Worm (Caenorhabditis elegans): ENCODE measurements around the gene C50F4.12.

The C50F4.12 gene

DNA sequence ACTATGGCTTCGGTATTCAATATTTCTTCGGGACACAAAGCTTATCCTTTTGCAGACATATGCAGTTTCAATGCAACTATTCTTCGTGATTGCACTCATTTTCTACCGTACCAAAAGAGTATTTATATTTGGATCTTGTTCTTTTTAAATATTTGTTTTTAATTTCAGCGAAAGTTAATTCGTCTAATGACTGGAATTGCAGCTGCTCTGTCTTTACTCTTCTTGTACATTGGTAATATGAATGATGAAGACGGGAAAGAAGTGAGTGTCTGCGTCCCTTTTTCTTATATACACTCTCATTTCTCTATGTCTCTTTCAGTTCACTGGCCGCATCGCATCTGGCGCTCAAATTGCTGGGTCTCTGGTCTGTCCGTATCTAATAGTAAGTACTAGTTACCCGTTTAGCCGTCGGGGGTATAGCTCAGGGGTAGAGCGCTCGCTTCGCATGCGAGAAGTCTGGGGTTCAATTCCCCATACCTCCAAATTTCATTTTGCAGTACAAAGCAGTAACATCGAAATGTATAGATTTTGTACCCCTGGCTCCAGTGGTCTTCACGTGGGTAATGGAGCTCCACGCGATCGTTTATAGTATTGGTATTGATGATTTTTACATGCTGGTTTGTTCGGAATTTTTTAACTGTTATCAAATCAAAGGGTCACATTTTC, 36.3 kb downstream of the C50F4.12 start:
- TF ChIP-seq ztf-6 (GFP tag; IDR thresholded peaks at IDR 0.05) (no peak), F57A8.1 (GFP tag; optimal IDR thresholded peaks at IDR 0.05) (no peak), pha-4 (tag; optimal IDR thresholded peaks at IDR 0.05) (no peak), efl-1 (GFP tag; optimal IDR thresholded peaks at IDR 0.05) (no peak), ceh-27 (GFP tag; optimal IDR thresholded peaks at IDR 0.05) (peak; percentile 65), madf-10 (tag; optimal IDR thresholded peaks at IDR 0.05) (peak; percentile 41), hsf-1 (GFP tag; IDR thresholded peaks at IDR 0.05) (peak; percentile 61; the same call in 1 of the 2 replicates), hlh-26 (GFP tag; conservative IDR thresholded peaks at IDR 0.05) (no peak), tbx-9 (tag; optimal IDR thresholded peaks at IDR 0.05; ENCODE audit: borderline replicate concordance) (no peak), pbrm-1 (GFP tag; IDR thresholded peaks at IDR 0.05) (peak; percentile 44; the same call in 1 of the 2 replicates), unc-130 (GFP tag; optimal IDR thresholded peaks at IDR 0.05) (no peak), lin-35 (GFP tag; optimal IDR thresholded peaks at IDR 0.05) (peak in 1 of 3 experiments; percentile 53), F33H1.4 (GFP tag; IDR thresholded peaks at IDR 0.05) (0 out of 2 replicates have a peak, but pooled peaks have one; percentile 11), ztf-25 (GFP tag; IDR thresholded peaks at IDR 0.05) (0 out of 2 replicates have a peak, but pooled peaks have one; percentile 22), rec-8 (tag; optimal IDR thresholded peaks at IDR 0.05) (peak; percentile 22 to 82), die-1 (tag; optimal IDR thresholded peaks at IDR 0.05) (peak; percentile 74), madf-6 (GFP tag; IDR thresholded peaks at IDR 0.05) (peak; percentile 67), lag-1 (GFP tag; IDR thresholded peaks at IDR 0.05) (no peak), sea-2 (GFP tag; IDR thresholded peaks at IDR 0.05) (no peak), bed-2 (GFP tag; IDR thresholded peaks at IDR 0.05) (no peak), lin-26 (GFP tag; IDR thresholded peaks at IDR 0.05) (peak; percentile 87), dpff-1 (tag; optimal IDR thresholded peaks at IDR 0.05) (no peak), Y79H2A.3 (GFP tag; conservative IDR thresholded peaks at IDR 0.05) (no peak), ztf-3 (GFP tag; optimal IDR thresholded peaks at IDR 0.05) (peak; percentile 36), snpc-3.4 (tag; optimal IDR thresholded peaks at IDR 0.05) (peak; percentile 73), somi-1 (GFP tag; optimal IDR thresholded peaks at IDR 0.05) (peak; percentile 40), ekl-4 (GFP tag; IDR thresholded peaks at IDR 0.05) (peak; percentile 70), C06A6.2 (GFP tag; conservative IDR thresholded peaks at IDR 0.05) (peak; percentile 43; the same call in 1 of the 2 replicates), cebp-1 (GFP tag; IDR thresholded peaks at IDR 0.05) (no peak), cebp-1 (tag; optimal IDR thresholded peaks at IDR 0.05) (no peak), rpc-1 (optimal IDR thresholded peaks at IDR 0.05) (peak; percentile 81), rpc-1 (tag; optimal IDR thresholded peaks at IDR 0.05) (peak; percentile 74), lin-40 (tag; optimal IDR thresholded peaks at IDR 0.05) (no peak), ztf-28 (GFP tag; IDR thresholded peaks at IDR 0.05) (no peak), mel-28 (tag; optimal IDR thresholded peaks at IDR 0.05; ENCODE audit: borderline replicate concordance) (no peak), egrh-3 (GFP tag; IDR thresholded peaks at IDR 0.05) (no peak), ceh-100 (GFP tag; IDR thresholded peaks at IDR 0.05) (peak; percentile 16; the same call in 1 of the 2 replicates), F52B5.7 (tag; optimal IDR thresholded peaks at IDR 0.05) (peak; percentile 43), fkh-3 (tag; optimal IDR thresholded peaks at IDR 0.05) (peak; percentile 66), ceh-79 (tag; optimal IDR thresholded peaks at IDR 0.05) (peak; percentile 55), aptf-2 (GFP tag; conservative IDR thresholded peaks at IDR 0.05) (no peak), lir-1 (GFP tag; conservative IDR thresholded peaks at IDR 0.05) (peak; percentile 70), egl-44 (GFP tag; IDR thresholded peaks at IDR 0.05) (peak; percentile 90), bed-1 (GFP tag; IDR thresholded peaks at IDR 0.05) (peak; percentile 64; the same call in 1 of the 2 replicates), akir-1 (GFP tag; optimal IDR thresholded peaks at IDR 0.05) (no peak), xnd-1 (tag; optimal IDR thresholded peaks at IDR 0.05) (no peak), tbp1 (GFP tag; optimal IDR thresholded peaks at IDR 0.05) (peak; percentile 96)
